Fruit fly (Drosophila melanogaster) whole organism, embryonic: ENCODE results near the gene Ald2.

Experiments
- Ada2b ChIP-seq: fragments of 200-800 bp; sonication (Bioruptor generic); IDR thresholded peaks from 2 replicates; pipeline ENCODE4 v1.3.6; 2022; ENCODE audit warnings: missing biosample characterization, missing genetic modification characterization
- CG11723 ChIP-seq: fragments of 200-800 bp; sonication (Bioruptor generic); optimal IDR thresholded peaks from 2 replicates; lab custom pipeline; 2017; ENCODE audit warnings: missing biosample characterization, mild to moderate bottlenecking, missing genetic modification characterization
- CG12155 ChIP-seq: fragments of 200-800 bp; sonication (Bioruptor generic); optimal IDR thresholded peaks from 3 replicates; lab custom pipeline; 2016; ENCODE audit warnings: missing biosample characterization, missing genetic modification characterization
- CG13287 ChIP-seq: fragments of 200-800 bp; sonication (Bioruptor generic); IDR thresholded peaks from 2 replicates; pipeline ENCODE4 v1.3.6; 2022; ENCODE audit warnings: missing biosample characterization, missing genetic modification characterization; ENCODE audit not compliant: partially characterized antibody
- CG13624 ChIP-seq: fragments of 200-800 bp; sonication (Bioruptor generic); optimal IDR thresholded peaks from 2 replicates; lab custom pipeline; 2016; ENCODE audit warnings: missing biosample characterization, missing genetic modification characterization
- CG16863 ChIP-seq: fragments of 200-800 bp; sonication (Bioruptor generic); optimal IDR thresholded peaks from 3 replicates; lab custom pipeline; 2016; ENCODE audit warnings: missing biosample characterization, missing genetic modification characterization
- CG17361 ChIP-seq: fragments of 200-800 bp; sonication (Bioruptor generic); IDR thresholded peaks from 3 replicates; pipeline ENCODE4 v1.3.6; 2022; ENCODE audit warnings: missing biosample characterization, missing genetic modification characterization
- CG17802 ChIP-seq: fragments of 200-800 bp; sonication (Bioruptor generic); optimal IDR thresholded peaks from 2 replicates; lab custom pipeline; 2018; ENCODE audit warnings: missing biosample characterization, mild to moderate bottlenecking, missing genetic modification characterization, moderate library complexity
- CG17829 ChIP-seq: fragments of 200-800 bp; optimal IDR thresholded peaks from 2 replicates; lab custom pipeline; 2019; ENCODE audit warnings: missing biosample characterization, mild to moderate bottlenecking, missing genetic modification characterization, moderate library complexity
- CG33213 ChIP-seq: fragments of 200-800 bp; sonication (Bioruptor generic); optimal IDR thresholded peaks from 3 replicates; lab custom pipeline; 2016; ENCODE audit warnings: missing biosample characterization, missing genetic modification characterization
- CG43689 ChIP-seq: fragments of 200-800 bp; sonication (Bioruptor generic); IDR thresholded peaks from 2 replicates; pipeline ENCODE4 v1.3.6; 2022; ENCODE audit warnings: missing biosample characterization, missing genetic modification characterization
- CG4820 ChIP-seq: fragments of 200-800 bp; sonication (Bioruptor generic); optimal IDR thresholded peaks from 3 replicates; lab custom pipeline; 2016; ENCODE audit warnings: missing biosample characterization, missing genetic modification characterization
- CG7556 ChIP-seq: fragments of 200-800 bp; sonication (Bioruptor generic); optimal IDR thresholded peaks from 2 replicates; lab custom pipeline; 2017; ENCODE audit warnings: missing biosample characterization, mild to moderate bottlenecking, missing genetic modification characterization
- CG8089 ChIP-seq: fragments of 200-800 bp; sonication (Bioruptor generic); optimal IDR thresholded peaks from 3 replicates; lab custom pipeline; 2016; ENCODE audit warnings: missing biosample characterization, missing genetic modification characterization
- CG9215 ChIP-seq: fragments of 200-800 bp; sonication (Bioruptor generic); IDR thresholded peaks from 2 replicates; pipeline ENCODE4 v1.3.6; 2022; ENCODE audit warnings: missing biosample characterization, missing genetic modification characterization
- D19B ChIP-seq: fragments of 200-800 bp; sonication (Bioruptor generic); optimal IDR thresholded peaks from 2 replicates; lab custom pipeline; 2017; ENCODE audit warnings: missing biosample characterization, mild to moderate bottlenecking, missing genetic modification characterization
- Deaf1 ChIP-seq: fragments of 200-800 bp; optimal IDR thresholded peaks from 3 replicates; lab custom pipeline; 2019; ENCODE audit warnings: missing biosample characterization, mild to moderate bottlenecking, missing genetic modification characterization, moderate library complexity
- ERR ChIP-seq: fragments of 200-800 bp; sonication (Bioruptor generic); optimal IDR thresholded peaks from 2 replicates; lab custom pipeline; 2016; ENCODE audit warnings: missing biosample characterization, missing genetic modification characterization
- Ets65A ChIP-seq: fragments of 200-800 bp; sonication (Bioruptor generic); peaks from one replicate; lab custom pipeline; 2016; ENCODE audit warnings: missing biosample characterization, missing genetic modification characterization
- Lhr ChIP-seq: fragments of 200-800 bp; sonication (Bioruptor generic); optimal IDR thresholded peaks from 3 replicates; lab custom pipeline; 2017; ENCODE audit warnings: mild to moderate bottlenecking, missing biosample characterization, missing genetic modification reagents, missing genetic modification characterization
- Max ChIP-seq: fragments of 200-800 bp; sonication (Bioruptor generic); optimal IDR thresholded peaks from 2 replicates; lab custom pipeline; 2016; ENCODE audit warnings: missing biosample characterization, mild to moderate bottlenecking, missing genetic modification characterization
- Med ChIP-seq: fragments of 200-800 bp; sonication (Bioruptor generic); peaks from one replicate; lab custom pipeline; 2016; ENCODE audit warnings: missing biosample characterization, missing genetic modification characterization, mild to moderate bottlenecking, inconsistent platforms, moderate library complexity
- Mes4 ChIP-seq: fragments of 200-800 bp; sonication (Bioruptor generic); optimal IDR thresholded peaks from 2 replicates; lab custom pipeline; 2016; ENCODE audit warnings: missing biosample characterization, missing genetic modification characterization
- Neu2 ChIP-seq: fragments of 200-800 bp; sonication (Bioruptor generic); optimal IDR thresholded peaks from 3 replicates; lab custom pipeline; 2016; ENCODE audit warnings: missing biosample characterization, missing genetic modification characterization, borderline replicate concordance
- Pdp1 ChIP-seq, 2 experiments: fragments of 200-800 bp; sonication (Bioruptor generic); optimal IDR thresholded peaks; 3 replicates each; lab custom pipeline; 2016; ENCODE audit warnings: missing biosample characterization in 2 of 2, missing genetic modification characterization in 2 of 2, mild to moderate bottlenecking in 1 of 2, moderate library complexity in 1 of 2
- Six4 ChIP-seq: fragments of 200-800 bp; sonication (Bioruptor generic); optimal IDR thresholded peaks from 2 replicates; lab custom pipeline; 2016; ENCODE audit warnings: missing biosample characterization, missing genetic modification characterization
- Sry-β ChIP-seq: fragments of 200-800 bp; sonication (Bioruptor generic); optimal IDR thresholded peaks from 2 replicates; lab custom pipeline; 2018; ENCODE audit warnings: missing biosample characterization, mild to moderate bottlenecking, missing genetic modification characterization, moderate library complexity
- TFAM ChIP-seq: fragments of 200-800 bp; sonication (Bioruptor generic); optimal IDR thresholded peaks from 2 replicates; lab custom pipeline; 2017; ENCODE audit warnings: missing biosample characterization, missing genetic modification characterization, inconsistent platforms
- Trl ChIP-seq, 3 experiments: fragments of >200 bp in 2 of 3; fragments of 200-800 bp in 1 of 3; sonication (Bioruptor generic) in 1 of 3; optimal IDR thresholded peaks; 2 replicates in 1 of 3; 3 replicates in 2 of 3; lab custom pipeline; 2016 to 2017; ENCODE audit warnings: missing biosample characterization in 1 of 3, missing genetic modification characterization in 1 of 3
- ash1 ChIP-seq: fragments of 200-800 bp; sonication (Bioruptor generic); optimal IDR thresholded peaks from 2 replicates; lab custom pipeline; 2018; ENCODE audit warnings: missing biosample characterization, mild to moderate bottlenecking, missing genetic modification characterization
- az2 ChIP-seq: fragments of 200-800 bp; sonication (Bioruptor generic); optimal IDR thresholded peaks from 3 replicates; lab custom pipeline; 2016; ENCODE audit warnings: missing biosample characterization, missing genetic modification characterization
- bab2 ChIP-seq: fragments of 200-800 bp; sonication (Bioruptor generic); optimal IDR thresholded peaks from 2 replicates; lab custom pipeline; 2016; ENCODE audit warnings: missing biosample characterization, missing genetic modification characterization
- bsh ChIP-seq, 2 experiments: fragments of 200-800 bp; sonication (Bioruptor generic); optimal IDR thresholded peaks; 2 replicates each; lab custom pipeline; 2017 to 2018; ENCODE audit warnings: mild to moderate bottlenecking in 2 of 2, missing biosample characterization in 2 of 2, missing genetic modification characterization in 2 of 2, moderate library complexity in 1 of 2
- cas ChIP-seq: fragments of 200-800 bp; sonication (Bioruptor generic); IDR thresholded peaks from 2 replicates; pipeline ENCODE4 v1.3.6; 2022; ENCODE audit warnings: missing biosample characterization, missing genetic modification characterization
- chn ChIP-seq: fragments of 200-800 bp; sonication (Bioruptor generic); optimal IDR thresholded peaks from 2 replicates; lab custom pipeline; 2016; ENCODE audit warnings: missing biosample characterization, missing genetic modification characterization
- dmrt99B ChIP-seq: fragments of 200-800 bp; sonication (Bioruptor generic); optimal IDR thresholded peaks from 2 replicates; lab custom pipeline; 2018; ENCODE audit warnings: missing biosample characterization, mild to moderate bottlenecking, missing genetic modification characterization, moderate library complexity
- gem ChIP-seq: fragments of 200-800 bp; sonication (Bioruptor generic); optimal IDR thresholded peaks from 2 replicates; lab custom pipeline; 2019; ENCODE audit warnings: missing biosample characterization, mild to moderate bottlenecking, missing genetic modification characterization, moderate library complexity
- grau ChIP-seq: fragments of 200-800 bp; optimal IDR thresholded peaks from 3 replicates; lab custom pipeline; 2019; ENCODE audit warnings: missing biosample characterization, mild to moderate bottlenecking, missing genetic modification characterization, moderate library complexity
- grn ChIP-seq: fragments of 200-800 bp; sonication (Bioruptor generic); optimal IDR thresholded peaks from 3 replicates; lab custom pipeline; 2017; ENCODE audit warnings: missing biosample characterization, missing genetic modification characterization
- hbn ChIP-seq: fragments of 200-800 bp; sonication (Bioruptor generic); IDR thresholded peaks from 2 replicates; pipeline ENCODE4 v1.3.6; 2022; ENCODE audit warnings: missing biosample characterization, missing genetic modification characterization; ENCODE audit not compliant: partially characterized antibody
- jumu ChIP-seq: fragments of 200-800 bp; sonication (Bioruptor generic); optimal IDR thresholded peaks from 3 replicates; lab custom pipeline; 2016; ENCODE audit warnings: missing biosample characterization, missing genetic modification characterization
- kni ChIP-seq: fragments of 200-800 bp; sonication (Bioruptor generic); optimal IDR thresholded peaks from 3 replicates; lab custom pipeline; 2017; ENCODE audit warnings: mild to moderate bottlenecking, missing biosample characterization, missing genetic modification reagents, missing genetic modification characterization
- mld ChIP-seq: fragments of 200-800 bp; sonication (Bioruptor generic); IDR thresholded peaks from 3 replicates; pipeline ENCODE4 v1.3.6; 2022; ENCODE audit warnings: missing biosample characterization, missing genetic modification characterization; ENCODE audit not compliant: partially characterized antibody
- nmo ChIP-seq: fragments of 200-800 bp; sonication (Bioruptor generic); optimal IDR thresholded peaks from 2 replicates; lab custom pipeline; 2018; ENCODE audit warnings: missing biosample characterization, mild to moderate bottlenecking, missing genetic modification characterization, moderate library complexity
- row ChIP-seq: fragments of 200-800 bp; sonication (Bioruptor generic); IDR thresholded peaks from 3 replicates; pipeline ENCODE4 v1.3.6; 2022; ENCODE audit warnings: missing biosample characterization, missing genetic modification characterization
- stc ChIP-seq: fragments of 200-800 bp; sonication (Bioruptor generic); IDR thresholded peaks from 2 replicates; pipeline ENCODE4 v1.3.6; 2022; ENCODE audit warnings: missing biosample characterization, missing genetic modification characterization
- tap ChIP-seq: fragments of 200-800 bp; optimal IDR thresholded peaks from 3 replicates; lab custom pipeline; 2019; ENCODE audit warnings: missing biosample characterization, mild to moderate bottlenecking, missing genetic modification characterization, moderate library complexity
- vvl ChIP-seq: fragments of 200-800 bp; sonication (Bioruptor generic); IDR thresholded peaks from 2 replicates; pipeline ENCODE4 v1.3.6; 2022; ENCODE audit warnings: missing biosample characterization, missing genetic modification characterization
- wdn ChIP-seq: fragments of 200-800 bp; sonication (Bioruptor generic); IDR thresholded peaks from 2 replicates; pipeline ENCODE4 v1.3.6; 2022; ENCODE audit warnings: missing biosample characterization, missing genetic modification characterization

Gene Ald2

DNA sequence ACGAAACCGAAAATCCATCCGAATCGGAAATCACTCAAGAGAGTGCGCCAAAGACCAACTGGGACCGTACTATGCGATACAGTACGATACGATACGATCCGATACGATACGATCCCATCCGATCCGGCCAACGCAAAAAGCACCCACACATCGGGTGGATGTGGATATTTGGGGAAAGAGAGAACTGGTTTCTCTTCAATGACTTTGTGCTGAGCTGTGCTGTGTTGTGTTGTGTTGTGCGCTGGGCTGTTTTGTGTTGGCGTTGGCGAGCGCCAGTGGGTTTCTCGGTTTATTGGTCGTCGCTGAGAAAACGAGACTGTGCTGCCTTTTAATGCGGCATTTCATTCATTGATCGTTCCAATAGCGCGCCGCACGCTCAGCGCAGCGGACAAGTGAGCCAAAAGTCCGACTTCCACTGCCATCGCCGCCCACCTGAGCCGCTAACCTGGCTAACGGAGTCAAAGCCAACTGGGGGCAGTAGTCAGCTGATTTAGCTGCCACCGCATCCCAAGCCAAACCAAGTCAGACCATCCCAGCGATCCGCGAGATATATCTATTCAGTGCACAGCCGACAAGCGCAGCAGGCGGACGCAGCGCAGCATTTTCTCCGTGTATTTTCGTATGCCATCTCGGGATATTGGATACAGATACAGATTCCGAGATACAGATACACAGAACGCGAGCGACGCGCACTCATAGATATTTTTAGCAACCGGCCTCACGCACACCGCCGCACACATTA lies 26.7 kb downstream of the Ald2 start, which contains the start of gene tx (continued):
- peak; percentile 69 for TF ChIP-seq kni (GFP tag; lab: Kevin White, UChicago)
- no peak for TF ChIP-seq cas
- no peak for TF ChIP-seq chn (GFP tag; lab: Kevin White, UChicago)
- no peak for TF ChIP-seq CG17829
- TF ChIP-seq CG4820 (GFP tag; lab: Kevin White, UChicago), result no peak
- TF ChIP-seq CG16863 (GFP tag; lab: Kevin White, UChicago), result no peak
- peak; percentile 51 for TF ChIP-seq Med
- no peak for TF ChIP-seq Ets65A (GFP tag; lab: Kevin White, UChicago)
- no peak for TF ChIP-seq Mes4
- TF ChIP-seq CG7556, result no peak
- TF ChIP-seq grau (tag; lab: Kevin White, UChicago), result no peak
- no peak for TF ChIP-seq az2 (GFP tag; lab: Kevin White, UChicago)
- TF ChIP-seq hbn (GFP tag; lab: Robert Waterston, UW), result no peak
- no peak for TF ChIP-seq row (GFP tag; lab: Robert Waterston, UW)
- TF ChIP-seq CG12155, result no peak
- TF ChIP-seq vvl (GFP tag; lab: Robert Waterston, UW), result peak; percentile 40
- TF ChIP-seq CG43689, result no peak
- no peak for TF ChIP-seq dmrt99B (tag; lab: Kevin White, UChicago)
- TF ChIP-seq Max (GFP tag; lab: Kevin White, UChicago), result no peak
- TF ChIP-seq stc (GFP tag; lab: Robert Waterston, UW), result 0 out of 2 replicates have a peak, but pooled peaks have one; percentile 14
- TF ChIP-seq jumu (GFP tag; lab: Kevin White, UChicago), result no peak
- no peak for TF ChIP-seq tap (tag; lab: Kevin White, UChicago)
- peak; percentile 48 to 61 for TF ChIP-seq Trl (optimal IDR thresholded peaks at IDR 0.05; lab: Kevin White, UChicago)
- TF ChIP-seq Trl (GFP tag; optimal IDR thresholded peaks at IDR 0.05; lab: Kevin White, UChicago), result no peak
- no peak for TF ChIP-seq CG8089
- TF ChIP-seq ERR, result no peak
- no peak for TF ChIP-seq wdn (GFP tag; lab: Robert Waterston, UW)
- TF ChIP-seq Ada2b, result 0 out of 2 replicates have a peak, but pooled peaks have one; percentile 27
- no peak for TF ChIP-seq Sry-β (GFP tag; lab: Kevin White, UChicago)
- no peak for TF ChIP-seq Six4
- TF ChIP-seq Neu2, result no peak
- TF ChIP-seq CG17361 (GFP tag; lab: Robert Waterston, UW), result no peak
- no peak for TF ChIP-seq CG33213 (GFP tag; lab: Kevin White, UChicago)
- TF ChIP-seq TFAM (GFP tag; lab: Kevin White, UChicago), result no peak
- peak; percentile 51 for TF ChIP-seq grn (GFP tag; lab: Kevin White, UChicago)
- TF ChIP-seq CG13287 (GFP tag; lab: Robert Waterston, UW), result 0 out of 2 replicates have a peak, but pooled peaks have one; percentile 20
- no peak for TF ChIP-seq D19B (GFP tag; lab: Kevin White, UChicago)
- no peak for TF ChIP-seq bsh (GFP tag; optimal IDR thresholded peaks at IDR 0.05; lab: Kevin White, UChicago)
- TF ChIP-seq bab2 (GFP tag; lab: Kevin White, UChicago), result no peak
- TF ChIP-seq CG13624 (GFP tag; lab: Kevin White, UChicago), result no peak
- TF ChIP-seq CG17802 (tag; lab: Kevin White, UChicago), result no peak
- TF ChIP-seq ash1 (GFP tag; lab: Kevin White, UChicago), result no peak
- TF ChIP-seq Deaf1 (tag; lab: Kevin White, UChicago), result peak; percentile 89
- TF ChIP-seq mld, result no peak
- TF ChIP-seq CG11723 (GFP tag; lab: Kevin White, UChicago), result no peak
- no peak for TF ChIP-seq Pdp1 (GFP tag; optimal IDR thresholded peaks at IDR 0.05; lab: Kevin White, UChicago)
- no peak for TF ChIP-seq gem
- no peak for TF ChIP-seq Lhr (GFP tag; lab: Kevin White, UChicago)
- TF ChIP-seq nmo (GFP tag; lab: Kevin White, UChicago), result no peak
- TF ChIP-seq CG9215 (GFP tag; lab: Robert Waterston, UW), result no peak
